Fruit fly (Drosophila melanogaster): ENCODE measurements around the gene CAH1.

DNA sequence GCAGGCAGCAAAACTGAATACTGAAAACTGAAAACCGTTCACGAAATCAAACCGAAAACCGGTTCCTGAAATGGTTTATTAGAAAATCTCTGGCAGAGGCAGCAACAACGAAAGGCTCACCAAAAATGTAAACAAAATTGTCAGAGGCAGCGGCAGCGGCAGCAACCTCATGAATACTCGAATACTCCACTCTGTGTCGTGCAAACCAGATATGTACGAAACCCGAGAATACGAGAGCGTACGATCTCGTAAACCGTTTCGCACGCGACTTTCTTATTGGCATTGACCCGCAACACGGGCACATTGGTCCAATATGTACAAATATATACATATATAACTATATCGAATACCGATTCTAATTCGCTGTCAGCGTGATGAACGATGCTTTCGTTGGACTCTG is 34.2 kb downstream of the CAH1 start:
- TF ChIP-seq Myc (optimal IDR thresholded peaks at IDR 0.05): no peak
- TF ChIP-seq insv (optimal IDR thresholded peaks at IDR 0.05): no peak
- no peak for TF ChIP-seq h (optimal IDR thresholded peaks at IDR 0.05)
- no peak for TF ChIP-seq ttk (optimal IDR thresholded peaks at IDR 0.05)

All from Kc167 (cell line).